Worm (Caenorhabditis elegans) whole organism, L4/young adult: Measurements from ENCODE around the gene cal-5.

ENCODE experiments used
- dao-5 ChIP-seq: sonication (generic microtip); optimal IDR thresholded peaks from 2 replicates; lab custom pipeline; 2016; ENCODE audit warnings: missing genotype, missing genetic modification characterization, moderate library complexity, missing compliant biosample characterization
- him-1 ChIP-seq: sonication (generic microtip); optimal IDR thresholded peaks from 2 replicates; lab custom pipeline; 2016; ENCODE audit warnings: missing genotype, missing genetic modification reagents, missing genetic modification characterization, missing compliant biosample characterization

DNA sequence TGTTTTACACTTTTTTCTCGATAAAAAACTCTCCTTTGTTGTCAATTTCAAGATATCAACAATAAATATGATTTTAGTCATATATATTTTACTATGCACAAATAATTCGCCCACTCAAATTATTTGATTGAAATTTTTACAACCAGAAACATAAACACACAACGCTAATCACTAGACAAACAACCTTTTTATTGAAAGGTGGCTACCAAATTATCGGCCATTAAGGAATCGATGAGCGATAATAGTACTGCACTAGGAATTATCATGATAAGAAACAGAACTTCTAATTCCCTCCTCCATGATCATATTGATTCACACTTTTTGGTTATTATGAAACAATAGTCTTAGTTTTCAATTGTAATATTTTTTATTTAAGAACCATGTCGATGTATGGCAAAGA, 31.4 kb upstream of the cal-5 start, which contains the start of gene C42D8.1:
- no peak for TF ChIP-seq dao-5 (tag; lab: Kevin White, UChicago)
- no peak for TF ChIP-seq him-1 (tag; lab: Kevin White, UChicago)
